Worm (Caenorhabditis elegans) whole organism, L4 larva: ENCODE data around the gene nspc-19.
A peak's percentile ranks its signal among the peaks of the same experiment; 100 is the strongest.

Source experiments
- F26F4.8 ChIP-seq: fragments of 200-800 bp; sonication (Bioruptor generic); conservative IDR thresholded peaks from 2 replicates; pipeline ENCODE4 v1.3.6; 2022; ENCODE audit warnings: missing genetic modification characterization, missing compliant biosample characterization
- F44E2.7 ChIP-seq: fragments of 200-800 bp; sonication (Bioruptor generic); IDR thresholded peaks from 2 replicates; pipeline ENCODE4 v2.1.2; 2022; ENCODE audit warnings: missing genetic modification characterization, missing compliant biosample characterization
- F49E8.2 ChIP-seq: sonication (generic microtip); optimal IDR thresholded peaks from 2 replicates; lab custom pipeline; 2016; ENCODE audit warnings: missing compliant biosample characterization, mild to moderate bottlenecking, missing genetic modification characterization, borderline replicate concordance
- R02D3.7 ChIP-seq: fragments of 150-350 bp; sonication (generic microtip); optimal IDR thresholded peaks from 3 replicates; lab custom pipeline; 2014; ENCODE audit warnings: missing biosample characterization, missing genetic modification characterization
- T20F7.1 ChIP-seq: fragments of 200-800 bp; sonication (Bioruptor generic); optimal IDR thresholded peaks from 2 replicates; lab custom pipeline; 2018; ENCODE audit warnings: mild to moderate bottlenecking, missing genetic modification characterization, missing compliant biosample characterization
- T26A8.4 ChIP-seq: fragments of 200-800 bp; sonication (Bioruptor generic); IDR thresholded peaks from 2 replicates; pipeline ENCODE4 v1.3.6; 2022; ENCODE audit warnings: missing genetic modification characterization, missing compliant biosample characterization
- Y48G9A.11 ChIP-seq: fragments of 200-800 bp; sonication (Bioruptor generic); IDR thresholded peaks from 2 replicates; pipeline ENCODE4 v1.3.6; 2022; ENCODE audit warnings: missing genetic modification reagents, missing genetic modification characterization, missing compliant biosample characterization
- Y5F2A.4 ChIP-seq: fragments of 200-800 bp; sonication (Bioruptor generic); optimal IDR thresholded peaks from 2 replicates; lab custom pipeline; 2018; ENCODE audit warnings: mild to moderate bottlenecking, missing genetic modification characterization, missing compliant biosample characterization
- Y75B8A.6 ChIP-seq: fragments of 200-800 bp; sonication (Bioruptor generic); IDR thresholded peaks from 2 replicates; pipeline ENCODE4 v1.3.6; 2022; ENCODE audit warnings: missing genetic modification reagents, missing genetic modification characterization, missing compliant biosample characterization
- ZK337.2 ChIP-seq: fragments of 200-800 bp; sonication (Bioruptor generic); IDR thresholded peaks from 2 replicates; pipeline ENCODE4 v1.3.6; 2022; ENCODE audit warnings: missing genetic modification reagents, missing genetic modification characterization, missing compliant biosample characterization
- aha-1 ChIP-seq: fragments of 150-350 bp; peaks from one replicate; lab custom pipeline; 2014; ENCODE audit warnings: missing biosample characterization, missing genetic modification characterization
- arid-1 ChIP-seq: fragments of 200-800 bp; sonication (Bioruptor generic); conservative IDR thresholded peaks from 2 replicates; pipeline ENCODE4 v1.3.6; 2022; ENCODE audit warnings: missing genetic modification reagents, missing genetic modification characterization, missing compliant biosample characterization
- ceh-20 ChIP-seq: fragments of 200-800 bp; sonication (Bioruptor generic); IDR thresholded peaks from 2 replicates; pipeline ENCODE4 v1.3.6; 2022; ENCODE audit warnings: missing genetic modification reagents, missing genetic modification characterization, missing compliant biosample characterization
- ceh-32 ChIP-seq: sonication (generic microtip); optimal IDR thresholded peaks from 2 replicates; lab custom pipeline; 2016; ENCODE audit warnings: mild to moderate bottlenecking, missing genetic modification characterization, missing compliant biosample characterization; ENCODE audit not compliant: poor library complexity
- ceh-82 ChIP-seq: sonication (generic microtip); optimal IDR thresholded peaks from 2 replicates; lab custom pipeline; 2017; ENCODE audit warnings: missing biosample characterization, missing genetic modification characterization
- ces-1 ChIP-seq: fragments of 150-350 bp; sonication (generic microtip); optimal IDR thresholded peaks from 4 replicates; lab custom pipeline; 2014; ENCODE audit warnings: missing biosample characterization, missing genetic modification reagents, missing genetic modification characterization
- daf-16 ChIP-seq, 3 experiments: sonication (generic microtip); optimal IDR thresholded peaks; 2 replicates each; lab custom pipeline; 2016 to 2017; ENCODE audit warnings: missing genetic modification characterization in 3 of 3, missing genetic modification reagents in 3 of 3, mild to moderate bottlenecking in 2 of 3, missing compliant biosample characterization in 2 of 3, missing biosample characterization in 1 of 3, moderate library complexity in 1 of 3
- daf-19 ChIP-seq: fragments of 200-800 bp; sonication (Bioruptor generic); conservative IDR thresholded peaks from 2 replicates; pipeline ENCODE4 v1.3.6; 2022; ENCODE audit warnings: missing genetic modification characterization, missing compliant biosample characterization
- dmd-6 ChIP-seq: fragments of 200-800 bp; sonication (Bioruptor generic); IDR thresholded peaks from 2 replicates; pipeline ENCODE4 v1.3.6; 2022; ENCODE audit warnings: missing genetic modification reagents, missing genetic modification characterization, missing compliant biosample characterization
- dmd-9 ChIP-seq: fragments of 200-800 bp; sonication (Bioruptor generic); IDR thresholded peaks from 2 replicates; pipeline ENCODE4 v1.3.6; 2022; ENCODE audit warnings: missing genetic modification reagents, missing genetic modification characterization, missing compliant biosample characterization
- dpl-1 ChIP-seq: fragments of 150-350 bp; optimal IDR thresholded peaks from 2 replicates; lab custom pipeline; 2014; ENCODE audit warnings: missing biosample characterization, missing genetic modification reagents, missing genetic modification characterization
- duxl-1 ChIP-seq: sonication (generic microtip); optimal IDR thresholded peaks from 2 replicates; lab custom pipeline; 2016; ENCODE audit warnings: mild to moderate bottlenecking, missing genetic modification characterization, moderate library complexity, missing compliant biosample characterization; ENCODE audit not compliant: poor library complexity
- dve-1 ChIP-seq: sonication (generic microtip); optimal IDR thresholded peaks from 2 replicates; lab custom pipeline; 2017; ENCODE audit warnings: antibody characterized with exemption, mild to moderate bottlenecking, missing genetic modification characterization, missing compliant biosample characterization; ENCODE audit not compliant: insufficient read depth
- egl-27 ChIP-seq: sonication (generic microtip); optimal IDR thresholded peaks from 3 replicates; lab custom pipeline; 2017; ENCODE audit warnings: missing biosample characterization, missing genetic modification reagents, missing genetic modification characterization
- egl-43 ChIP-seq: fragments of 200-800 bp; sonication (Bioruptor generic); IDR thresholded peaks from 2 replicates; pipeline ENCODE4 v1.3.6; 2022; ENCODE audit warnings: missing genetic modification reagents, missing genetic modification characterization, missing compliant biosample characterization
- gei-8 ChIP-seq: fragments of 200-800 bp; sonication (Bioruptor generic); optimal IDR thresholded peaks from 2 replicates; lab custom pipeline; 2018; ENCODE audit warnings: mild to moderate bottlenecking, missing genetic modification characterization, missing compliant biosample characterization
- hlh-11 ChIP-seq: fragments of 200-800 bp; sonication (Bioruptor generic); optimal IDR thresholded peaks from 2 replicates; lab custom pipeline; 2018; ENCODE audit warnings: mild to moderate bottlenecking, missing genetic modification characterization, missing compliant biosample characterization
- hmg-1.1 ChIP-seq: fragments of 200-800 bp; sonication (Bioruptor generic); IDR thresholded peaks from 2 replicates; pipeline ENCODE4 v1.3.6; 2022; ENCODE audit warnings: missing genetic modification reagents, missing genetic modification characterization, missing compliant biosample characterization
- lin-13 ChIP-seq: fragments of 150-350 bp; optimal IDR thresholded peaks from 2 replicates; lab custom pipeline; 2014; ENCODE audit warnings: missing biosample characterization, missing genetic modification reagents, missing genetic modification characterization
- lin-15B ChIP-seq: fragments of 150-350 bp; sonication (generic microtip); optimal IDR thresholded peaks from 3 replicates; lab custom pipeline; 2014; ENCODE audit warnings: missing biosample characterization, missing genetic modification characterization
- mes-2 ChIP-seq: sonication (generic microtip); optimal IDR thresholded peaks from 2 replicates; lab custom pipeline; 2016; ENCODE audit warnings: missing genotype, mild to moderate bottlenecking, missing genetic modification characterization, missing compliant biosample characterization; ENCODE audit not compliant: poor library complexity, severe bottlenecking
- mxl-2 ChIP-seq: fragments of 200-800 bp; sonication (Bioruptor generic); conservative IDR thresholded peaks from 2 replicates; pipeline ENCODE4 v1.3.6; 2022; ENCODE audit warnings: missing genetic modification reagents, missing genetic modification characterization, missing compliant biosample characterization
- mxl-3 ChIP-seq: fragments of 200-800 bp; sonication (Bioruptor generic); optimal IDR thresholded peaks from 2 replicates; lab custom pipeline; 2018; ENCODE audit warnings: mild to moderate bottlenecking, missing genetic modification characterization, missing compliant biosample characterization
- nhr-10 ChIP-seq: fragments of 150-350 bp; optimal IDR thresholded peaks from 2 replicates; lab custom pipeline; 2014; ENCODE audit warnings: missing biosample characterization, missing genetic modification characterization
- nhr-111 ChIP-seq: fragments of 200-800 bp; sonication (Bioruptor generic); optimal IDR thresholded peaks from 2 replicates; lab custom pipeline; 2018; ENCODE audit warnings: mild to moderate bottlenecking, missing genetic modification characterization, missing compliant biosample characterization
- nhr-28 ChIP-seq: fragments of 150-350 bp; optimal IDR thresholded peaks from 2 replicates; lab custom pipeline; 2014; ENCODE audit warnings: missing biosample characterization, missing genetic modification characterization
- nhr-41 ChIP-seq: fragments of 200-800 bp; sonication (Bioruptor generic); IDR thresholded peaks from 2 replicates; pipeline ENCODE4 v1.3.6; 2022; ENCODE audit warnings: missing genetic modification reagents, missing genetic modification characterization, missing compliant biosample characterization
- nhr-48 ChIP-seq: sonication (generic microtip); optimal IDR thresholded peaks from 2 replicates; lab custom pipeline; 2016; ENCODE audit warnings: mild to moderate bottlenecking, missing genetic modification characterization, missing compliant biosample characterization
- nhr-77 ChIP-seq: fragments of 150-350 bp; optimal IDR thresholded peaks from 2 replicates; lab custom pipeline; 2014; ENCODE audit warnings: missing biosample characterization, missing genetic modification characterization
- pha-4 ChIP-seq, 2 experiments: fragments of 150-350 bp in 1 of 2; fragments of 200-800 bp in 1 of 2; sonication (Bioruptor generic) in 1 of 2; IDR thresholded peaks in 1 of 2; optimal IDR thresholded peaks in 1 of 2; 2 replicates each; pipeline versions ENCODE4 v1.3.6 to Lab custom; 2014 to 2022; ENCODE audit warnings: missing genetic modification characterization in 2 of 2, missing genetic modification reagents in 2 of 2, missing biosample characterization in 1 of 2, missing compliant biosample characterization in 1 of 2
- php-3 ChIP-seq: fragments of 200-800 bp; sonication (Bioruptor generic); IDR thresholded peaks from 2 replicates; pipeline ENCODE4 v1.3.6; 2022; ENCODE audit warnings: missing genetic modification reagents, missing genetic modification characterization, missing compliant biosample characterization
- pqm-1 ChIP-seq: sonication (generic microtip); optimal IDR thresholded peaks from 2 replicates; lab custom pipeline; 2017; ENCODE audit warnings: missing biosample characterization, missing genetic modification characterization
- saeg-2 ChIP-seq: fragments of 200-800 bp; sonication (Bioruptor generic); IDR thresholded peaks from 2 replicates; pipeline ENCODE4 v1.3.6; 2022; ENCODE audit warnings: missing genetic modification reagents, missing genetic modification characterization, missing compliant biosample characterization
- set-16 ChIP-seq: fragments of 200-800 bp; sonication (Bioruptor generic); IDR thresholded peaks from 2 replicates; pipeline ENCODE4 v1.3.6; 2022; ENCODE audit warnings: missing genetic modification reagents, missing genetic modification characterization, missing compliant biosample characterization
- spr-1 ChIP-seq: sonication (generic microtip); optimal IDR thresholded peaks from 2 replicates; lab custom pipeline; 2016; ENCODE audit warnings: mild to moderate bottlenecking, missing genetic modification characterization, missing compliant biosample characterization
- spr-3 ChIP-seq: fragments of 200-800 bp; sonication (Bioruptor generic); optimal IDR thresholded peaks from 2 replicates; lab custom pipeline; 2018; ENCODE audit warnings: mild to moderate bottlenecking, missing genetic modification characterization, missing compliant biosample characterization
- tag-97 ChIP-seq: fragments of 200-800 bp; sonication (Bioruptor generic); IDR thresholded peaks from 2 replicates; pipeline ENCODE4 v1.3.6; 2022; ENCODE audit warnings: missing genetic modification characterization, missing compliant biosample characterization
- tra-1 ChIP-seq: fragments of 200-800 bp; sonication (Bioruptor generic); IDR thresholded peaks from 2 replicates; pipeline ENCODE4 v1.3.6; 2022; ENCODE audit warnings: missing genetic modification reagents, missing genetic modification characterization, missing compliant biosample characterization
- vab-7 ChIP-seq: fragments of 200-800 bp; sonication (Bioruptor generic); IDR thresholded peaks from 2 replicates; pipeline ENCODE4 v1.3.6; 2022; ENCODE audit warnings: missing genetic modification reagents, missing genetic modification characterization, missing compliant biosample characterization
- zip-11 ChIP-seq: fragments of 200-800 bp; sonication (Bioruptor generic); IDR thresholded peaks from 2 replicates; pipeline ENCODE4 v1.3.6; 2022; ENCODE audit warnings: missing genetic modification characterization, missing compliant biosample characterization

nspc-19 gene

DNA sequence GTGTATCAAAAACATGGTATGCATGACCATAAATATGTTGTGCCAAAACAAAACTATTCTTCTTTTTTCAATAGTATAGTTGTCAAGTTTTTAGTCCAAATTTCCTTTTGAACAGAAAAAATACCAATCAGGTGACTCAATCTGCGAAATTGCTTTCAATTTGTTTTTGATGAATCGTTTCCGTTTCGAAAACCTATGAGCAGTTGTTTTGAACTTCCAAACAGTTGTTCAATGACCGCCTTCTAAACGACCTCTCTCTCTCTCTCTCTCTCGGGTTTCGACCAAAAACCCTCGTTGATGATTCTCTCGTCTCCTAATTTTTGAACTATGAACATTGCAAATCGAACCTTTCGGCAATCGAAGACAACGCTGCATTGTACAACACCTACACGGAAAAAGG, 37.5 kb downstream of the nspc-19 start (continued):
- TF ChIP-seq vab-7 (GFP tag; lab: Robert Waterston, UW) (no peak), nhr-77 (tag; lab: Kevin White, UChicago) (no peak), duxl-1 (tag; lab: Kevin White, UChicago) (no peak), egl-43 (GFP tag; lab: Robert Waterston, UW) (no peak), spr-1 (tag; lab: Kevin White, UChicago) (no peak), ces-1 (GFP tag; lab: Kevin White, UChicago) (no peak), F49E8.2 (tag; lab: Kevin White, UChicago) (no peak), nhr-48 (no peak), arid-1 (GFP tag; lab: Robert Waterston, UW) (no peak), F26F4.8 (GFP tag; lab: Robert Waterston, UW) (no peak), Y5F2A.4 (GFP tag; lab: Kevin White, UChicago) (no peak), gei-8 (GFP tag; lab: Kevin White, UChicago) (no peak), zip-11 (GFP tag; lab: Robert Waterston, UW) (no peak), egl-27 (tag; lab: Kevin White, UChicago) (no peak), mes-2 (tag; lab: Kevin White, UChicago) (no peak), Y48G9A.11 (GFP tag; lab: Robert Waterston, UW) (no peak), tag-97 (GFP tag; lab: Robert Waterston, UW) (no peak), ceh-82 (tag; lab: Kevin White, UChicago) (no peak), T20F7.1 (no peak), hlh-11 (tag; lab: Kevin White, UChicago) (peak; percentile 50), dmd-6 (GFP tag; lab: Robert Waterston, UW) (peak; percentile 28; the same call in 1 of the 2 replicates), nhr-111 (GFP tag; lab: Kevin White, UChicago) (no peak), daf-16 (GFP tag; optimal IDR thresholded peaks at IDR 0.05; lab: Kevin White, UChicago) (peak in 1 of 2 experiments; percentile 9), daf-16 (tag; optimal IDR thresholded peaks at IDR 0.05; lab: Kevin White, UChicago) (no peak), nhr-41 (GFP tag; lab: Robert Waterston, UW) (no peak), nhr-10 (no peak), php-3 (no peak), dmd-9 (GFP tag; lab: Robert Waterston, UW) (0 out of 2 replicates have a peak, but pooled peaks have one; percentile 11), daf-19 (no peak), nhr-28 (tag; lab: Kevin White, UChicago) (peak; percentile 14), mxl-2 (no peak), saeg-2 (GFP tag; lab: Robert Waterston, UW) (no peak), spr-3 (no peak), F44E2.7 (no peak), lin-15B (no peak), R02D3.7 (tag; lab: Kevin White, UChicago) (no peak), ceh-20 (no peak), set-16 (no peak), lin-13 (no peak), aha-1 (tag; lab: Kevin White, UChicago) (peak; percentile 73), ceh-32 (tag; lab: Kevin White, UChicago) (no peak), hmg-1.1 (0 out of 2 replicates have a peak, but pooled peaks have one; percentile 22), pqm-1 (no peak), Y75B8A.6 (GFP tag; lab: Robert Waterston, UW) (no peak), T26A8.4 (no peak), dve-1 (tag; lab: Kevin White, UChicago) (no peak), tra-1 (GFP tag; lab: Robert Waterston, UW) (no peak), ZK337.2 (GFP tag; lab: Robert Waterston, UW) (no peak), dpl-1 (GFP tag; lab: Kevin White, UChicago) (no peak), pha-4 (GFP tag; IDR thresholded peaks at IDR 0.05; lab: Robert Waterston, UW) (no peak), pha-4 (tag; optimal IDR thresholded peaks at IDR 0.05; lab: Kevin White, UChicago) (no peak), mxl-3 (GFP tag; lab: Kevin White, UChicago) (no peak)
